Worm (Caenorhabditis elegans) whole organism, young adult: ENCODE measurements around the gene cmtr-1.

Experiments
- B0019.2 ChIP-seq: fragments of 200-800 bp; sonication (Bioruptor generic); conservative IDR thresholded peaks from 2 replicates; pipeline ENCODE4 v1.3.6; 2022; ENCODE audit warnings: missing genetic modification reagents, missing genetic modification characterization, missing compliant biosample characterization
- B0261.1 ChIP-seq: sonication (generic microtip); optimal IDR thresholded peaks from 2 replicates; lab custom pipeline; 2016; ENCODE audit warnings: mild to moderate bottlenecking, missing genetic modification characterization, moderate library complexity, missing compliant biosample characterization
- B0336.3 ChIP-seq: fragments of 200-800 bp; sonication (Bioruptor generic); IDR thresholded peaks from 2 replicates; pipeline ENCODE4 v1.3.6; 2022; ENCODE audit warnings: missing genetic modification characterization, missing compliant biosample characterization
- D2030.7 ChIP-seq: fragments of 200-800 bp; sonication (Bioruptor generic); IDR thresholded peaks from 2 replicates; pipeline ENCODE4 v1.3.6; 2022; ENCODE audit warnings: missing genetic modification reagents, missing genetic modification characterization, missing compliant biosample characterization
- F10E7.11 ChIP-seq: sonication (generic microtip); optimal IDR thresholded peaks from 2 replicates; lab custom pipeline; 2017; ENCODE audit warnings: mild to moderate bottlenecking, missing genetic modification characterization, moderate library complexity, missing compliant biosample characterization
- F22D6.2 ChIP-seq: sonication (generic microtip); optimal IDR thresholded peaks from 2 replicates; lab custom pipeline; 2016; ENCODE audit warnings: mild to moderate bottlenecking, missing genetic modification characterization, missing compliant biosample characterization
- F33H1.4 ChIP-seq: fragments of 200-800 bp; sonication (Bioruptor generic); IDR thresholded peaks from 2 replicates; pipeline ENCODE4 v1.3.6; 2022; ENCODE audit warnings: missing genetic modification reagents, missing genetic modification characterization, missing compliant biosample characterization
- F39B2.1 ChIP-seq: fragments of 200-800 bp; sonication (Bioruptor generic); IDR thresholded peaks from 2 replicates; pipeline ENCODE4 v1.3.6; 2022; ENCODE audit warnings: missing genetic modification reagents, missing genetic modification characterization, missing compliant biosample characterization
- F49E8.2 ChIP-seq: sonication (generic microtip); optimal IDR thresholded peaks from 3 replicates; lab custom pipeline; 2017; ENCODE audit warnings: missing genetic modification characterization, mild to moderate bottlenecking, missing compliant biosample characterization, antibody characterized with exemption, moderate library complexity; ENCODE audit not compliant: insufficient read depth
- F52B5.7 ChIP-seq: sonication (generic microtip); optimal IDR thresholded peaks from 2 replicates; lab custom pipeline; 2016; ENCODE audit warnings: mild to moderate bottlenecking, missing genetic modification characterization, missing compliant biosample characterization
- K11D2.4 ChIP-seq: fragments of 200-800 bp; sonication (Bioruptor generic); IDR thresholded peaks from 2 replicates; pipeline ENCODE4 v1.3.6; 2022; ENCODE audit warnings: missing genetic modification reagents, missing genetic modification characterization, missing compliant biosample characterization
- T26A5.8 ChIP-seq: sonication (generic microtip); optimal IDR thresholded peaks from 2 replicates; lab custom pipeline; 2016; ENCODE audit warnings: missing genetic modification characterization, missing compliant biosample characterization
- ZK185.1 ChIP-seq: sonication (generic microtip); optimal IDR thresholded peaks from 2 replicates; lab custom pipeline; 2016; ENCODE audit warnings: mild to moderate bottlenecking, missing genetic modification characterization, missing compliant biosample characterization; ENCODE audit not compliant: poor library complexity, severe bottlenecking
- akir-1 ChIP-seq: fragments of 200-800 bp; sonication (Bioruptor generic); optimal IDR thresholded peaks from 2 replicates; lab custom pipeline; 2018; ENCODE audit warnings: mild to moderate bottlenecking, missing genetic modification characterization, moderate library complexity, missing compliant biosample characterization
- ama-1 ChIP-seq, 3 experiments: fragments of 150-350 bp in 1 of 3; sonication (generic microtip) in 2 of 3; optimal IDR thresholded peaks; 2 replicates each; lab custom pipeline; 2014 to 2018; ENCODE audit warnings: missing biosample characterization in 2 of 3, missing genetic modification characterization in 2 of 3, missing genetic modification reagents in 2 of 3
- aptf-3 ChIP-seq: fragments of 200-800 bp; sonication (Bioruptor generic); IDR thresholded peaks from 2 replicates; pipeline ENCODE4 v1.3.6; 2022; ENCODE audit warnings: missing genetic modification characterization, missing compliant biosample characterization
- bed-1 ChIP-seq: fragments of 200-800 bp; sonication (Bioruptor generic); IDR thresholded peaks from 2 replicates; pipeline ENCODE4 v1.3.6; 2022; ENCODE audit warnings: missing genetic modification reagents, missing genetic modification characterization, missing compliant biosample characterization
- ceh-27 ChIP-seq: fragments of 200-800 bp; sonication (Bioruptor generic); optimal IDR thresholded peaks from 2 replicates; lab custom pipeline; 2018; ENCODE audit warnings: mild to moderate bottlenecking, missing genetic modification characterization, moderate library complexity, missing compliant biosample characterization
- ceh-40 ChIP-seq: fragments of 200-800 bp; sonication (Bioruptor generic); IDR thresholded peaks from 2 replicates; pipeline ENCODE4 v1.3.6; 2022; ENCODE audit warnings: missing genetic modification characterization, missing compliant biosample characterization
- dpl-1 ChIP-seq: fragments of 150-350 bp; optimal IDR thresholded peaks from 2 replicates; lab custom pipeline; 2014; ENCODE audit warnings: missing biosample characterization, missing genetic modification reagents, missing genetic modification characterization
- efl-1 ChIP-seq: fragments of 150-350 bp; optimal IDR thresholded peaks from 2 replicates; lab custom pipeline; 2014; ENCODE audit warnings: missing biosample characterization, missing genetic modification reagents, missing genetic modification characterization
- ekl-4 ChIP-seq: fragments of 200-800 bp; sonication (Bioruptor generic); IDR thresholded peaks from 2 replicates; pipeline ENCODE4 v1.3.6; 2022; ENCODE audit warnings: missing genetic modification reagents, missing genetic modification characterization, missing compliant biosample characterization
- hlh-12 ChIP-seq: sonication (generic microtip); optimal IDR thresholded peaks from 2 replicates; lab custom pipeline; 2016; ENCODE audit warnings: missing genetic modification characterization, missing compliant biosample characterization
- hlh-26 ChIP-seq: fragments of 200-800 bp; sonication (Bioruptor generic); conservative IDR thresholded peaks from 2 replicates; pipeline ENCODE4 v1.3.6; 2022; ENCODE audit warnings: missing genetic modification reagents, missing genetic modification characterization, missing compliant biosample characterization
- hmg-1.2 ChIP-seq: fragments of 200-800 bp; sonication (Bioruptor generic); IDR thresholded peaks from 2 replicates; pipeline ENCODE4 v1.3.6; 2022; ENCODE audit warnings: missing genetic modification reagents, missing genetic modification characterization, missing compliant biosample characterization
- lag-1 ChIP-seq: fragments of 200-800 bp; sonication (Bioruptor generic); IDR thresholded peaks from 2 replicates; pipeline ENCODE4 v1.3.6; 2022; ENCODE audit warnings: missing genetic modification reagents, missing genetic modification characterization, missing compliant biosample characterization
- lin-26 ChIP-seq: fragments of 200-800 bp; sonication (Bioruptor generic); IDR thresholded peaks from 2 replicates; pipeline ENCODE4 v1.3.6; 2022; ENCODE audit warnings: missing genetic modification reagents, missing genetic modification characterization, missing compliant biosample characterization
- lin-35 ChIP-seq, 3 experiments: fragments of 150-350 bp in 2 of 3; sonication (generic microtip) in 1 of 3; optimal IDR thresholded peaks; 2 replicates each; lab custom pipeline; 2014 to 2018; ENCODE audit warnings: missing biosample characterization in 3 of 3, missing genetic modification characterization in 3 of 3, missing genetic modification reagents in 3 of 3
- lir-1 ChIP-seq: fragments of 200-800 bp; sonication (Bioruptor generic); conservative IDR thresholded peaks from 2 replicates; pipeline ENCODE4 v1.3.6; 2022; ENCODE audit warnings: missing genetic modification reagents, missing genetic modification characterization, missing compliant biosample characterization
- mel-28 ChIP-seq: sonication (generic microtip); optimal IDR thresholded peaks from 2 replicates; lab custom pipeline; 2016; ENCODE audit warnings: borderline replicate concordance, mild to moderate bottlenecking, missing genetic modification characterization, missing compliant biosample characterization
- mxl-1 ChIP-seq: sonication (generic microtip); optimal IDR thresholded peaks from 2 replicates; lab custom pipeline; 2016; ENCODE audit warnings: missing genetic modification characterization, missing compliant biosample characterization
- nfya-1 ChIP-seq: sonication (generic microtip); optimal IDR thresholded peaks from 2 replicates; lab custom pipeline; 2017; ENCODE audit warnings: antibody characterized with exemption, missing compliant biosample characterization, missing genetic modification characterization, borderline replicate concordance; ENCODE audit not compliant: insufficient read depth
- nfya-2 ChIP-seq: fragments of 200-800 bp; sonication (Bioruptor generic); IDR thresholded peaks from 2 replicates; pipeline ENCODE4 v1.3.6; 2022; ENCODE audit warnings: missing genetic modification reagents, missing genetic modification characterization, missing compliant biosample characterization
- nfyb-1 ChIP-seq: fragments of 200-800 bp; sonication (Bioruptor generic); IDR thresholded peaks from 2 replicates; pipeline ENCODE4 v1.3.6; 2022; ENCODE audit warnings: missing genetic modification reagents, missing genetic modification characterization, missing compliant biosample characterization
- nhr-27 ChIP-seq: fragments of 200-800 bp; sonication (Bioruptor generic); optimal IDR thresholded peaks from 2 replicates; lab custom pipeline; 2018; ENCODE audit warnings: mild to moderate bottlenecking, missing genetic modification characterization, moderate library complexity, missing compliant biosample characterization
- pha-4 ChIP-seq: fragments of 150-350 bp; sonication (generic microtip); optimal IDR thresholded peaks from 2 replicates; lab custom pipeline; 2014; ENCODE audit warnings: missing biosample characterization, missing genetic modification reagents, missing genetic modification characterization
- rec-8 ChIP-seq, 2 experiments: sonication (generic microtip); optimal IDR thresholded peaks; 2 replicates each; lab custom pipeline; 2016; ENCODE audit warnings: mild to moderate bottlenecking in 2 of 2, missing genetic modification characterization in 2 of 2, missing genetic modification reagents in 2 of 2, missing genotype in 2 of 2, missing biosample characterization in 1 of 2, missing compliant biosample characterization in 1 of 2, moderate library complexity in 1 of 2
- snpc-1.1 ChIP-seq: sonication (generic microtip); optimal IDR thresholded peaks from 2 replicates; lab custom pipeline; 2017; ENCODE audit warnings: missing genetic modification characterization, mild to moderate bottlenecking, missing compliant biosample characterization, antibody characterized with exemption, moderate library complexity, missing genotype, missing genetic modification reagents; ENCODE audit not compliant: insufficient read depth
- snpc-1.3 ChIP-seq: sonication (generic microtip); optimal IDR thresholded peaks from 2 replicates; lab custom pipeline; 2017; ENCODE audit warnings: missing genetic modification characterization, mild to moderate bottlenecking, missing compliant biosample characterization, antibody characterized with exemption, moderate library complexity, missing genotype, missing genetic modification reagents; ENCODE audit not compliant: insufficient read depth
- snpc-4 ChIP-seq, 5 experiments: fragments of 150-350 bp in 1 of 5; sonication (generic microtip) in 4 of 5; optimal IDR thresholded peaks; 2 replicates each; lab custom pipeline; 2014 to 2018; ENCODE audit warnings: missing genetic modification characterization in 5 of 5, missing biosample characterization in 3 of 5, antibody characterized with exemption in 2 of 5, mild to moderate bottlenecking in 2 of 5, missing compliant biosample characterization in 2 of 5, missing genotype in 2 of 5, moderate library complexity in 2 of 5, missing genetic modification reagents in 1 of 5
- somi-1 ChIP-seq: fragments of 200-800 bp; sonication (Bioruptor generic); optimal IDR thresholded peaks from 2 replicates; lab custom pipeline; 2018; ENCODE audit warnings: mild to moderate bottlenecking, missing genetic modification characterization, missing compliant biosample characterization
- xnd-1 ChIP-seq: sonication (generic microtip); optimal IDR thresholded peaks from 2 replicates; lab custom pipeline; 2016; ENCODE audit warnings: missing genotype, missing genetic modification reagents, missing genetic modification characterization, missing compliant biosample characterization
- zfh-2 ChIP-seq: fragments of 200-800 bp; sonication (Bioruptor generic); conservative IDR thresholded peaks from 2 replicates; pipeline ENCODE4 v1.3.6; 2022; ENCODE audit warnings: missing genetic modification reagents, missing genetic modification characterization, missing compliant biosample characterization
- ztf-18 ChIP-seq: sonication (generic microtip); optimal IDR thresholded peaks from 2 replicates; lab custom pipeline; 2016; ENCODE audit warnings: missing genotype, mild to moderate bottlenecking, missing genetic modification characterization, missing compliant biosample characterization
- ztf-25 ChIP-seq: fragments of 200-800 bp; sonication (Bioruptor generic); IDR thresholded peaks from 2 replicates; pipeline ENCODE4 v1.3.6; 2022; ENCODE audit warnings: missing genetic modification reagents, missing genetic modification characterization, missing compliant biosample characterization
- ztf-3 ChIP-seq: fragments of 200-800 bp; sonication (Bioruptor generic); optimal IDR thresholded peaks from 2 replicates; lab custom pipeline; 2018; ENCODE audit warnings: mild to moderate bottlenecking, missing genetic modification characterization, missing compliant biosample characterization

Gene cmtr-1

ce11 chrII:15076778-15077435, 51.0 kb downstream of the cmtr-1 start, which contains the start of gene Y53F4B.19 (continued):
- TF ChIP-seq ama-1 (optimal IDR thresholded peaks at IDR 0.05; lab: Kevin White, UChicago) (no peak), ama-1 (GFP tag; optimal IDR thresholded peaks at IDR 0.05; lab: Kevin White, UChicago) (no peak), K11D2.4 (GFP tag; lab: Robert Waterston, UW) (no peak), F49E8.2 (peak; percentile 63), ceh-27 (GFP tag; lab: Kevin White, UChicago) (no peak), nfya-2 (no peak), mxl-1 (tag; lab: Kevin White, UChicago) (no peak), zfh-2 (GFP tag; lab: Robert Waterston, UW) (no peak), efl-1 (GFP tag; lab: Kevin White, UChicago) (peak; percentile 71), mel-28 (tag; lab: Kevin White, UChicago) (no peak), nfyb-1 (GFP tag; lab: Robert Waterston, UW) (no peak), snpc-4 (GFP tag; optimal IDR thresholded peaks at IDR 0.05; lab: Kevin White, UChicago) (peak; percentile 25), snpc-4 (tag; optimal IDR thresholded peaks at IDR 0.05; lab: Kevin White, UChicago) (peak; percentile 14 to 74 (median 41)), F33H1.4 (GFP tag; lab: Robert Waterston, UW) (peak; percentile 64), aptf-3 (no peak), lin-35 (GFP tag; optimal IDR thresholded peaks at IDR 0.05; lab: Kevin White, UChicago) (no peak), T26A5.8 (tag; lab: Kevin White, UChicago) (no peak), rec-8 (tag; optimal IDR thresholded peaks at IDR 0.05; lab: Kevin White, UChicago) (no peak), F22D6.2 (tag; lab: Kevin White, UChicago) (no peak), nfya-1 (tag; lab: Kevin White, UChicago) (no peak), nhr-27 (tag; lab: Kevin White, UChicago) (no peak), ZK185.1 (tag; lab: Kevin White, UChicago) (no peak), hmg-1.2 (GFP tag; lab: Robert Waterston, UW) (no peak), hlh-12 (tag; lab: Kevin White, UChicago) (no peak), lag-1 (GFP tag; lab: Robert Waterston, UW) (no peak), snpc-1.1 (tag; lab: Kevin White, UChicago) (peak; percentile 74), F52B5.7 (tag; lab: Kevin White, UChicago) (no peak), ztf-3 (GFP tag; lab: Kevin White, UChicago) (no peak), pha-4 (tag; lab: Kevin White, UChicago) (no peak), ztf-18 (no peak), B0019.2 (GFP tag; lab: Robert Waterston, UW) (0 out of 2 replicates have a peak, but pooled peaks have one; percentile 39), F10E7.11 (tag; lab: Kevin White, UChicago) (no peak), xnd-1 (peak; percentile 91), dpl-1 (GFP tag; lab: Kevin White, UChicago) (peak; percentile 39), hlh-26 (GFP tag; lab: Robert Waterston, UW) (no peak), somi-1 (no peak), B0336.3 (GFP tag; lab: Robert Waterston, UW) (no peak), lir-1 (GFP tag; lab: Robert Waterston, UW) (no peak), F39B2.1 (GFP tag; lab: Robert Waterston, UW) (no peak), ztf-25 (GFP tag; lab: Robert Waterston, UW) (no peak), ekl-4 (GFP tag; lab: Robert Waterston, UW) (no peak), lin-26 (GFP tag; lab: Robert Waterston, UW) (no peak), B0261.1 (tag; lab: Kevin White, UChicago) (no peak), ceh-40 (GFP tag; lab: Robert Waterston, UW) (no peak), bed-1 (no peak), akir-1 (GFP tag; lab: Kevin White, UChicago) (no peak), D2030.7 (GFP tag; lab: Robert Waterston, UW) (peak; percentile 92), snpc-1.3 (peak; percentile 69)
